Fruit fly (Drosophila melanogaster): ENCODE measurements around the gene CG16721.

CG16721 gene

DNA sequence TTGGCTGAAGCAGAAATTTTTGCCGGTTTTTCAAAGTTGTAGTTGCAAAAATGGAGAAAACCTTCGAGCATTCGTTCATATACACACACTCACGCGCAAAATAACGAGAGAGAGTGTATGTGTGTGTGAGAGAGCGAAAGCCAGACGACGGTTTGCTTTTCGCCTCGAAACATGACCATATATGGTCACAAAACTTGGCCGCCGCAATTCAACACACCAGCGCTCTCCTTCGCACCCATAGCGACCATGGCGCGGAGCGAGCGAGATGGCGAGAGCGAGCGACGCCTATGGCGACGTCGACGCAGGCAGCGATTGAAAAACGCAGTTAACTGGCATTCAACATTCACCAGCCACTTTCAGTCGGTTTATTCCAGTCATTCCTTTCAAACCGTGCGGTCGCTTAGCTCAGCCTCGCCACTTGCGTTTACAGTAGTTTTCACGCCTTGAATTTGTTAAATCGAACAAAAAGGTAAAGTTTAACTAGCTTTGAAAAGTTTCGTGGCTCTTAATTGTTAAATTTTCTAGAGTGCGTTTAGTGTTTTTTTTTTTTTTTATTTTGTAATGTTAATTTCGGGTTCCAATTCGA is 22.1 kb downstream of the CG16721 start (continued):
- TF ChIP-seq Nf-YA (GFP tag; IDR thresholded peaks at IDR 0.05) (no peak), Atf3 (GFP tag; optimal IDR thresholded peaks at IDR 0.05) (no peak), gro (GFP tag; optimal IDR thresholded peaks at IDR 0.05) (peak; percentile 7), inv (GFP tag; IDR thresholded peaks at IDR 0.05; ENCODE audit: partially characterized antibody) (no peak), CG11560 (tag; IDR thresholded peaks at IDR 0.05) (no peak), CG1233 (GFP tag; optimal IDR thresholded peaks at IDR 0.05) (no peak), CG18011 (GFP tag; optimal IDR thresholded peaks at IDR 0.05) (no peak), corto (GFP tag; optimal IDR thresholded peaks at IDR 0.05) (peak; percentile 4), bowl (GFP tag; IDR thresholded peaks at IDR 0.05) (no peak), salm (tag; optimal IDR thresholded peaks at IDR 0.05) (no peak), CG7372 (GFP tag; IDR thresholded peaks at IDR 0.05) (no peak), CG17186 (GFP tag; optimal IDR thresholded peaks at IDR 0.05) (no peak), Aef1 (GFP tag; IDR thresholded peaks at IDR 0.05) (no peak), BtbVII (GFP tag; optimal IDR thresholded peaks at IDR 0.05) (no peak), Dek (tag; optimal IDR thresholded peaks at IDR 0.05) (no peak), CG13123 (GFP tag; optimal IDR thresholded peaks at IDR 0.05) (no peak), odd (GFP tag; optimal IDR thresholded peaks at IDR 0.05) (no peak), CG9727 (GFP tag; optimal IDR thresholded peaks at IDR 0.05) (peak; percentile 36), CG8478 (optimal IDR thresholded peaks at IDR 0.05) (peak; percentile 87), nerfin-2 (GFP tag; IDR thresholded peaks at IDR 0.05; ENCODE audit: partially characterized antibody) (no peak), nau (GFP tag; optimal IDR thresholded peaks at IDR 0.05) (no peak), Rfx (GFP tag; IDR thresholded peaks at IDR 0.05) (peak; percentile 44; the same call in 1 of the 2 replicates), chinmo (GFP tag; IDR thresholded peaks at IDR 0.05; ENCODE audit: partially characterized antibody) (peak; percentile 86; the same call in 2 of the 4 replicates), CG18476 (GFP tag; optimal IDR thresholded peaks at IDR 0.05) (peak; percentile 51), pros (GFP tag; optimal IDR thresholded peaks at IDR 0.05) (peak; percentile 44), MESR4 (GFP tag; optimal IDR thresholded peaks at IDR 0.05) (no peak), Stat92E (GFP tag; optimal IDR thresholded peaks at IDR 0.05) (peak in 1 of 3 experiments; percentile 4), ase (GFP tag; IDR thresholded peaks at IDR 0.05) (no peak), CG13287 (GFP tag; IDR thresholded peaks at IDR 0.05; ENCODE audit: partially characterized antibody) (no peak; the same call in 1 of the 2 replicates), CG8290 (GFP tag; optimal IDR thresholded peaks at IDR 0.05) (no peak), CG8290 (tag; optimal IDR thresholded peaks at IDR 0.05) (peak in 1 of 2 experiments; percentile 37), Spps (tag; optimal IDR thresholded peaks at IDR 0.05) (no peak), Side (GFP tag; optimal IDR thresholded peaks at IDR 0.05) (peak; percentile 33), Dp (GFP tag; optimal IDR thresholded peaks at IDR 0.05) (no peak), toy (GFP tag; IDR thresholded peaks at IDR 0.05) (no peak), Bdp1 (GFP tag; optimal IDR thresholded peaks at IDR 0.05) (no peak), CG7556 (GFP tag; optimal IDR thresholded peaks at IDR 0.05) (no peak), CG4730 (GFP tag; IDR thresholded peaks at IDR 0.05) (no peak), pita (GFP tag; optimal IDR thresholded peaks at IDR 0.05) (no peak), chm (GFP tag; IDR thresholded peaks at IDR 0.05) (peak; percentile 64; the same call in 1 of the 2 replicates), sob (GFP tag; IDR thresholded peaks at IDR 0.05) (peak; percentile 54; the same call in 1 of the 2 replicates), CG10462 (GFP tag; optimal IDR thresholded peaks at IDR 0.05) (no peak), Opbp (GFP tag; IDR thresholded peaks at IDR 0.05; ENCODE audit: partially characterized antibody) (peak; percentile 40; the same call in 2 of the 3 replicates), NC2β (GFP tag; optimal IDR thresholded peaks at IDR 0.05) (peak; percentile 49), yki (optimal IDR thresholded peaks at IDR 0.05) (no peak), insv (GFP tag; optimal IDR thresholded peaks at IDR 0.05) (peak in 1 of 2 experiments; percentile 37), CG16815 (GFP tag; optimal IDR thresholded peaks at IDR 0.05) (no peak), CG10979 (tag; optimal IDR thresholded peaks at IDR 0.05) (peak; percentile 22), gcm2 (GFP tag; optimal IDR thresholded peaks at IDR 0.05) (no peak), tx (GFP tag; optimal IDR thresholded peaks at IDR 0.05) (no peak), CG7987 (GFP tag; optimal IDR thresholded peaks at IDR 0.05) (no peak)
